Worm (Caenorhabditis elegans): ENCODE data around the gene paqr-2.

paqr-2 gene

DNA sequence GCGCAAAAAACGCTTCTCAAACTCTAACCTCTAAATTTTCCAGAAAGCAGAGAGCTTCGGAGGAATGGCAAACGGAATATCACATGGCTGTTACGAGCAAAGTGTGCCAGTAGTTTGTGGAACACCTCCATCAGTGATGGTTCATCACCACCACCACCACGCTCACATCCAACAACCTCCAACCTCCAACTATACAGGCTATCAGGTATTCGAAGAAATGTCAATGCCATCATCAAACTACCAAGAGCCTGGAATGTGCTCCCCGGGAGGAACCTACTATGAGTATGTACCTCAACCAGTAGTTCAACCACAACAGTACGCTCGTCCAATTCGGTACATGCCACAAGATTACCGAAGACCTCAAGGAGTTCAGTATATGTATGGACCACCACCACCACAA, 36.2 kb downstream of the paqr-2 start:
- TF ChIP-seq mxl-3 (GFP tag; optimal IDR thresholded peaks at IDR 0.05) (no peak), aha-1 (tag) (peak; percentile 90), fos-1 (tag; optimal IDR thresholded peaks at IDR 0.05) (no peak)

DNA sequence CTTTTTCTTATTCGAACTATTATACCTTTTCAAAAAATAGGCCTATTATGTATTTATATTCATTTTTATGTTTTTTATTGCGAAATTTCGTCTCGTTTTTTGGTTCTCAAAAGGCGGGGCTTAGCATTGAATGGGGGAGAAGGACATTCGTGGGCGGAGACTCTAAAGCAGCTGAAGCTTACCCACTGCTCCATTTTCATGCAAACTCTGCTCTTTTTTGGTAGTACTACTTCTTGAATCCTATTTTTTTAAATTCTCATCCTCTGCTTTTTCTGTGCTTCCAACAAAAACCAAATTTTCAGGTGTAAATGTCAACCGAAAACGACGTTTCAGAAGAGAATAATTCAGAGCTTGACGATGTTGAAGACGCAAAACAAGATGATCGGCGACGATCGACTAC, 38.3 kb downstream of the paqr-2 start, which contains the start of gene ZK121.2:
TSS of gene ZK121.2 (plus strand) at position 301 of the 400 bp plus-strand sequence.
- TF ChIP-seq pqm-1 (tag; optimal IDR thresholded peaks at IDR 0.05), result no peak
- TF ChIP-seq aha-1 (tag), result peak; percentile 23

DNA sequence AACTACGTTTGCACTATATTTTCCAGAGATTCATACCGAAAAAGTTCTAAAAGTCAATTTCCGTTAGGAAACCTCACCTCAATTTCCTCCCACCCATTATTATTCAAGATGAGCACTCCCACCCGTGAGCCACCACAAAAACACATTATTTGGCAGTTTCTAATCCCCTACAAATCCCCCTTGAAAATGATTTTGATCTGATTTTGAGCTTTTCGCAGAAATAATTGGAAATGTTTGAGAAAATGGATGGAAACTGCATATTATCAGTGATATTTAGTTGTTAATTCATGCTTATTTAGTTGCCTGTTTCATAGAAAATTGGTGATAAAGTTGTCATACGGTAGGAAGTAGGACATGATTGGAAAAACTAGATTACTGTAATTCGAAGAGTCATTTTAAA, 39.2 kb downstream of the paqr-2 start:
- TF ChIP-seq ZK546.5 (tag; optimal IDR thresholded peaks at IDR 0.05), result no peak
- TF ChIP-seq ceh-28 (tag; optimal IDR thresholded peaks at IDR 0.05), result no peak
- TF ChIP-seq spr-3 (GFP tag; optimal IDR thresholded peaks at IDR 0.05), result no peak
- peak in 1 of 2 experiments; percentile 86 for TF ChIP-seq unc-62 (GFP tag; optimal IDR thresholded peaks at IDR 0.05 in 1 of 2)
- TF ChIP-seq unc-62 (tag; optimal IDR thresholded peaks at IDR 0.05), result no peak
- TF ChIP-seq mep-1 (tag; optimal IDR thresholded peaks at IDR 0.05), result no peak

- TF ChIP-seq mdl-1 (tag; optimal IDR thresholded peaks at IDR 0.05) (no peak), lin-15B (tag; optimal IDR thresholded peaks at IDR 0.05) (no peak), egl-43 (GFP tag; IDR thresholded peaks at IDR 0.05) (no peak)
Observed at ce11 chrIII:5338787-5339186, 40.9 kb downstream of the paqr-2 start.

ce11 chrIII:5334517-5335049, 45.1 kb downstream of the paqr-2 start:
- TF ChIP-seq pqm-1 (tag; optimal IDR thresholded peaks at IDR 0.05), result peak; percentile 41
- TF ChIP-seq zip-2 (tag; optimal IDR thresholded peaks at IDR 0.05), result no peak
- TF ChIP-seq nhr-28 (tag; optimal IDR thresholded peaks at IDR 0.05), result peak; percentile 31
- TF ChIP-seq daf-16 (GFP tag; optimal IDR thresholded peaks at IDR 0.05), result no peak
- peak; percentile 56 for TF ChIP-seq daf-16 (tag; optimal IDR thresholded peaks at IDR 0.05)
- no peak for TF ChIP-seq unc-39 (tag; optimal IDR thresholded peaks at IDR 0.05)
- peak in 1 of 2 experiments; percentile 99 for TF ChIP-seq unc-62 (GFP tag; optimal IDR thresholded peaks at IDR 0.05 in 1 of 2)
- no peak for TF ChIP-seq unc-62 (tag; optimal IDR thresholded peaks at IDR 0.05)
- peak; percentile 15; the same call in 1 of the 2 replicates for TF ChIP-seq dmd-6 (GFP tag; IDR thresholded peaks at IDR 0.05)
- no peak for TF ChIP-seq nhr-11 (tag; optimal IDR thresholded peaks at IDR 0.05)
- TF ChIP-seq hlh-11 (tag; optimal IDR thresholded peaks at IDR 0.05), result peak; percentile 55
- no peak for TF ChIP-seq ceh-44 (GFP tag; IDR thresholded peaks at IDR 0.05)
- TF ChIP-seq lin-29 (GFP tag; IDR thresholded peaks at IDR 0.05), result no peak
- TF ChIP-seq Y105C5A.15 (GFP tag; IDR thresholded peaks at IDR 0.05), result no peak
- TF ChIP-seq R02D3.7 (tag; optimal IDR thresholded peaks at IDR 0.05), result no peak
- no peak for TF ChIP-seq nhr-6 (tag; optimal IDR thresholded peaks at IDR 0.05)
- TF ChIP-seq php-3 (GFP tag; IDR thresholded peaks at IDR 0.05), result no peak
- TF ChIP-seq mxl-3 (GFP tag; optimal IDR thresholded peaks at IDR 0.05), result peak; percentile 57
- peak; percentile 40 for TF ChIP-seq hlh-30 (tag; optimal IDR thresholded peaks at IDR 0.05; ENCODE audit: insufficient read depth)
- no peak for TF ChIP-seq pha-4 (GFP tag; IDR thresholded peaks at IDR 0.05)
- no peak for TF ChIP-seq pha-4 (tag; optimal IDR thresholded peaks at IDR 0.05)

DNA sequence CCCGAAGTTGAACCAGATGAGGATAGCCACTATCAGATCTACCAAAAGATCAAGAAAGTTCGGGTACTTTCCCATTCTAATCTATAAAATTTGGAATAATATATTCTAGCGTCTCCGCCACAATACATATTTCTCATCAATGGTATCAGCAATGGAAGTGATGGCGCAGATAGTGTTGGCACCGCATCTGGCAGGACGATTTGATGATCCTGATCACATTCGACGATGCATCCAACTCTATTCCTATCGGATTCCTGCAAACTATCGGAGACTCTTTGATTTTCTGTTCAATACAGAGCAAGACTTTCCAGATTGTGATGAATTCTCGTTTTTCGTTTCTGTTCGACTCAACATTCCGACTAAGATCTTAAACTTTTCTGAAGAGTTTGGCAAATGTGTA, 50.4 kb downstream of the paqr-2 start:
- TF ChIP-seq ceh-32 (tag; optimal IDR thresholded peaks at IDR 0.05; ENCODE audit: poor library complexity) (no peak), aha-1 (tag) (peak; percentile 94)

DNA sequence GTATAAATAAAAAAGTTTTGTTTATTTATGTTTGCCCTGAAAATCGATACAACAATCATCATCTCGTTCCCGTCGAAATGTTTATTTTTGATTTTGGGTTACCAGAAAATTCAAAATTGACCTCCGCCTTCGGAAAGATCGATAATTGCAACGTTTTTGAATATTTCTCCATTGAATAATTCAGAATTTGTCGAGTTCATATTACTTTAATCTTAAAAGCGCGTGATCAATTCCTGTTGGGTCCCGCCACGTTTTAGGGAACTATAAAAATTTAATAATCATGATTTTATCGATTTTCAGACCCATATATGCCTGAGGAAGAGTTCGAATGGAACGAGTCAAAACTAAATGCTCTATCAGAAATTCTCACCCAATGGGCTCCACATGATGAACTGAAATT, 53.4 kb downstream of the paqr-2 start, which contains the start of gene sorf-2:
TSS of gene sorf-2 (plus strand) at position 301 of the 400 bp plus-strand sequence.
- TF ChIP-seq ctbp-1 (GFP tag; IDR thresholded peaks at IDR 0.05) (no peak), ceh-32 (tag; optimal IDR thresholded peaks at IDR 0.05; ENCODE audit: poor library complexity) (no peak), dve-1 (tag; optimal IDR thresholded peaks at IDR 0.05; ENCODE audit: insufficient read depth) (no peak), zag-1 (tag; optimal IDR thresholded peaks at IDR 0.05) (no peak)

Measured in whole organism, L4 larva.